Worm (Caenorhabditis elegans) whole organism, L4/young adult: ENCODE data around the gene F56C3.9.

ENCODE experiments used
- W03F9.2 ChIP-seq: fragments of 150-350 bp; optimal IDR thresholded peaks from 2 replicates; lab custom pipeline; 2014; ENCODE audit warnings: missing biosample characterization, missing genetic modification characterization
- dao-5 ChIP-seq: sonication (generic microtip); optimal IDR thresholded peaks from 2 replicates; lab custom pipeline; 2016; ENCODE audit warnings: missing genotype, missing genetic modification characterization, moderate library complexity, missing compliant biosample characterization
- him-1 ChIP-seq: sonication (generic microtip); optimal IDR thresholded peaks from 2 replicates; lab custom pipeline; 2016; ENCODE audit warnings: missing genotype, missing genetic modification reagents, missing genetic modification characterization, missing compliant biosample characterization

ce11 chrX:1412844-1413243, 19.1 kb upstream of the F56C3.9 start, which contains the start of gene srh-19:
- TF ChIP-seq dao-5 (tag; lab: Kevin White, UChicago) (no peak), him-1 (tag; lab: Kevin White, UChicago) (no peak), W03F9.2 (no peak)
